Worm (Caenorhabditis elegans): ENCODE results near the gene fbxa-90.

The fbxa-90 gene

DNA sequence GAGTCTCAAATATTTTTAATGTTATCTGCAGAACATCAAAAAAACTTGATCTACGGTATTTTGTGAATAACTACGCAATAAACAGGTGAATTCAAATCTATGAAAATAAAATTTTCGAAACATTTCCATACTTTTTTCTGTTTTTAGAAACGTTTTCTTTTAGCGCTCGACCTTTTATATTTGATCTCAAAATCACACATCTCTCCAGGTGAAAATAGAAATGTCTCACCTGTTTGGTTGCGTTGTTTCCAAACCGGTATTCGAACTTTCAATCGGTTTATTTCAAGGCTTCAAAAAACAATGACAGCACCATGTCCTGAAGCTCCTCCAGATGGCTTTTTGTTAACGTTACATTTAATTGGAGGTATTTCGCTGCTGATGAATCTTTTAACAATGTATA lies 34.6 kb downstream of the fbxa-90 start, which contains the start of gene sri-9:
Gene sri-9 (plus strand): TSS at position 301 of the 400 bp plus-strand sequence.
- TF ChIP-seq ztf-4 (tag; optimal IDR thresholded peaks at IDR 0.05) (no peak), pqm-1 (tag; optimal IDR thresholded peaks at IDR 0.05) (no peak), nhr-237 (tag; optimal IDR thresholded peaks at IDR 0.05) (no peak), mml-1 (tag; optimal IDR thresholded peaks at IDR 0.05) (no peak), eor-1 (tag; optimal IDR thresholded peaks at IDR 0.05) (no peak)

DNA sequence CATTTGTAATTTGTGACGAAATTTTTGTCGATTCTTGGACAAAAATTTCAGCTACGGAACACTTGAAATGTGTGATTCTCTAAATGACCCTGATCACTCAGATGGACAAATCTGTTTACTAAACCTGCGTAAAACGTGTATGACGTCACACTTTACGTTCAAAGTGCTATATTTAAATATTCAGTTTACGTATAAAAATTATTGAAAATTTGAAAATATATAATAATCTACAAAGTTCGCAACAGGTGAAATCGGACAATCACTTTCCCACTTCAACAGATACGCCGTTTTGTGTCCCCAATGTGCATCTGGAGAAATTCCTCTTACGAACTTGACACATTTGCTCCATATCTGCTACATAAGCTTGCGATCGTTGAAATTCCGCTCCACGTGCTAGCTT lies 38.6 kb downstream of the fbxa-90 start, which contains the start of gene srh-131:
Gene srh-131 (plus strand): TSS at position 301 of the 400 bp plus-strand sequence.
- no peak for TF ChIP-seq elt-2 (tag; optimal IDR thresholded peaks at IDR 0.05)
- no peak for TF ChIP-seq nhr-67 (tag; optimal IDR thresholded peaks at IDR 0.05)
- TF ChIP-seq lsy-12 (tag; optimal IDR thresholded peaks at IDR 0.05), result no peak
- no peak for TF ChIP-seq ceh-9 (tag; optimal IDR thresholded peaks at IDR 0.05)
- TF ChIP-seq fos-1 (tag; optimal IDR thresholded peaks at IDR 0.05), result no peak
- no peak for TF ChIP-seq snpc-4 (tag; optimal IDR thresholded peaks at IDR 0.05)
- no peak for TF ChIP-seq fkh-10 (GFP tag; optimal IDR thresholded peaks at IDR 0.05)
- TF ChIP-seq eor-1 (tag; optimal IDR thresholded peaks at IDR 0.05), result no peak
- no peak for TF ChIP-seq unc-62 (GFP tag; optimal IDR thresholded peaks at IDR 0.05)
- TF ChIP-seq pqm-1 (tag; optimal IDR thresholded peaks at IDR 0.05), result no peak

DNA sequence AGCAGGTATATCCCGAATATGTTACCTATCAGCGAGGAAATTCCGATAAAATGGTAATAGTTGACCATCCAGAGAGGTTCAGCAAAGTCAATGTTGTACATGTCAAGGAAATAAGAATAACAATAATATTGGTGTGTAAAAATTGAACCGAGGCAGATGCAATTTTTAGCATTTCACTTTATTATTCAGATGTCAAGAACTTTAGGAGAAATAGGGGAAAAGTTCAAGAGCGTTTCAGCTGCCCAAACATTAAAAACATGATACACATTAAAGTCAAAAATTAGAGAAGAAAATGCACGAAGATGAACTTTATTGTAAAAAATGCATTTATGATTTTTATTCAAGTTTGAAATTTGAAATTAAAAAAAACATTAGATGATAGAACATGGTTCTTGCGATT lies 41.7 kb downstream of the fbxa-90 start, which contains the start of gene sri-69:
Gene sri-69 (minus strand): TSS at position 101 of the 400 bp plus-strand sequence.
- TF ChIP-seq ceh-82 (tag; optimal IDR thresholded peaks at IDR 0.05), result no peak
- no peak for TF ChIP-seq ceh-16 (tag; optimal IDR thresholded peaks at IDR 0.05)
- TF ChIP-seq ceh-9 (tag; optimal IDR thresholded peaks at IDR 0.05), result no peak
- TF ChIP-seq unc-62 (GFP tag; optimal IDR thresholded peaks at IDR 0.05), result no peak
- no peak for TF ChIP-seq pqm-1 (tag; optimal IDR thresholded peaks at IDR 0.05)

DNA sequence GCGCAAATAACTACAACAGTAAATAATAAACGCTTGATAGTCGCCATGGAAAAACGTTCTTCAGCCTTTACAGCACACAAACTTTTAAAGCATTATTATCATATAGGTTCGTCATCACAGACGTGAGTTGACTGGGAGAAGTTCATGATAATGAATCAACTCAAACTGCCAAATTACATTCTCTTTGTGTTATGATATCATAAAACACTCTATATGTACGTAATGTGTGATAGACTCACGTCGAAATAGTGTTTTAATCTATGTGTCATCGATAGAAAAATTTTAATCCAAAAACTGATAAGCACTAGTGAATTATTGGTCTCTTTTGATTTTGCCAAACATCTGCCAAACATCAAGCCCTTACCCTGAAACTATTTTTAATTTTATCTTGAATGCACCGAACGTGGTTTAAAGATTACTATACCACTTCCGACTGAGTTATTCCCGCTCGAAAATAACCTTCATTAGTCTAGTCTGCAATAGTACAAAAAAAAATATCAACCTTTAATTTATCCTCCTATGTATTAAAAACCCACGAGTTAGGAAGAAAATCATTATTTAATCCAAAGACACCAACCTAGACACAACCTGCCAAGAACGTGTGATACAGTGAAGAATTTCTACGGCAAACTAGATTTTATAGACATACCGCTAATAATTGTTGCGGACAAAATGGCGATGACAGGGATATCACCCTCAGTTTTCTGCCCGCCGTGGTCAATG lies 42.9 kb downstream of the fbxa-90 start, which contains the start of the genes clc-12 and clec-240:
Gene clc-12 (minus strand): TSS at position 47 of the 723 bp plus-strand sequence.
Gene clec-240 (plus strand): TSS at position 673 of the 723 bp plus-strand sequence.
- TF ChIP-seq ceh-16 (tag; optimal IDR thresholded peaks at IDR 0.05) (no peak), mml-1 (tag; optimal IDR thresholded peaks at IDR 0.05) (no peak), lsy-12 (tag; optimal IDR thresholded peaks at IDR 0.05) (no peak), nhr-76 (tag; optimal IDR thresholded peaks at IDR 0.05) (no peak), fkh-10 (GFP tag; optimal IDR thresholded peaks at IDR 0.05) (no peak), pqm-1 (tag; optimal IDR thresholded peaks at IDR 0.05) (peak; percentile 77), egl-5 (tag; optimal IDR thresholded peaks at IDR 0.05) (no peak), daf-12 (tag; optimal IDR thresholded peaks at IDR 0.05) (no peak), elt-2 (tag; optimal IDR thresholded peaks at IDR 0.05) (peak; percentile 64), nhr-43 (tag; optimal IDR thresholded peaks at IDR 0.05; ENCODE audit: poor library complexity, severe bottlenecking) (no peak), ztf-4 (tag; optimal IDR thresholded peaks at IDR 0.05) (no peak), nhr-11 (tag; optimal IDR thresholded peaks at IDR 0.05) (no peak), fos-1 (tag; optimal IDR thresholded peaks at IDR 0.05) (no peak), skn-1 (tag; optimal IDR thresholded peaks at IDR 0.05) (no peak)

DNA sequence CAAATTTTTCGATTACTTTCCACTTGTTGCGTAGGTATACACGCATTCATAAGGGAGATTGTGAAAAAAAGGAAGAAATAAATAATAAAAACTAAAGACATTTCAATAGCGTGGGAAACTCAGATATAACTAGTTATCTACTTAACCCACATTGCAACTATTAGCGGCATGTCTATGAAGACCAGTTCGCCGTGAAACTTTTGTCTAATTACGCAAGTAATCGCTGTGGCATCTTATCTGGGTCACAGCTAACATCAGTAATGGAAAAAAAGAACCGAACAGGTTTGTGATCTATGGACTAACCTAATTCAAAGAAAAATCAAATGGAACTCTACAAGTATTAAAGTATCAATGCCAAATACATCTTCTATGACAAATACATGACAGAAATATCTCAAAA lies 46.6 kb downstream of the fbxa-90 start, which contains the start of gene clec-241:
Gene clec-241 (minus strand): TSS at position 101 of the 400 bp plus-strand sequence.
- TF ChIP-seq R02D3.7 (tag; optimal IDR thresholded peaks at IDR 0.05) (no peak), nhr-76 (tag; optimal IDR thresholded peaks at IDR 0.05) (no peak), fkh-2 (tag; optimal IDR thresholded peaks at IDR 0.05) (no peak), ceh-16 (tag; optimal IDR thresholded peaks at IDR 0.05) (no peak), ceh-28 (tag; optimal IDR thresholded peaks at IDR 0.05) (no peak)

DNA sequence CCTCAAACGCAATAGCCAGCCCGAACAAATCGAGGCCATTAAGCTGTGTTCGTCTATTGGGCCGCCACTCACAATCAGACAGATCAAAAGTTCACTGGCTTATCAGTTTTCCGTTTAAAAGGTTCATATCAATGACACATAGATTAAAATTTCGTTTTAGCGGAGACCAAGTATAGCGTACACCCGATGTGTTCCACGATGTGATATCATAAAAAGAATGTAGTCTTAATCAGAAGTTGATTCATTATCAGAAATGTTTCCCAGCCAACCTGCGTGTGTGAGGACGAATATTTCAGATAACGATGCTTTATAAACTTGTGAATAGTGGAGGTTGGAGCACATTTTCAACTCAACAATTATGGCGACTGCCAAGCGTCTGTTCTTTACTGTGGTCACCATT lies 47.4 kb downstream of the fbxa-90 start, which contains the start of gene clc-13:
Gene clc-13 (plus strand): TSS at position 359 of the 400 bp plus-strand sequence.
- TF ChIP-seq ceh-9 (tag; optimal IDR thresholded peaks at IDR 0.05) (no peak), jun-1 (tag; optimal IDR thresholded peaks at IDR 0.05) (peak; percentile 4), elt-2 (tag; optimal IDR thresholded peaks at IDR 0.05) (peak; percentile 95), pqm-1 (tag; optimal IDR thresholded peaks at IDR 0.05) (peak; percentile 74)

DNA sequence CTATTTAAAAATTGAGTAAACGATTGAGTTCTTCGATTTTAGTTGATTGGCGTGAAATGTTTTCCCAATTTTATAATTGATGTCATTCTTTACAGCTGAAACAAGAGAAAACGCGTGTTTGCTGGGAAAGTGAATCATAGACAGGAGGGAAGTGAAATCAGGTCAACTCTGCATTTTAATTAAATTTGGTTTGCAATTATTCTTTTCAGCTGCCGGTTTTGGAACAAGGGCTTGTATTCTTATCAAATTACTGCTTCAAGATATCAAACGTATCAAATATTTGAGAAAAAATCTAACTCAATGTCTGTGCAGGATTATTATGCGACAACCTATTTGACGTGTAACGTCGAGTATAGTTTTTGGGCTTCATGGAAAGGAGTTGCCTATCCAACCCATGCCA lies 50.2 kb downstream of the fbxa-90 start, which contains the start of gene srh-97:
Gene srh-97 (plus strand): TSS at position 301 of the 400 bp plus-strand sequence.
- TF ChIP-seq mdl-1 (tag; optimal IDR thresholded peaks at IDR 0.05), result no peak
- no peak for TF ChIP-seq jun-1 (tag; optimal IDR thresholded peaks at IDR 0.05)
- no peak for TF ChIP-seq nhr-43 (tag; optimal IDR thresholded peaks at IDR 0.05; ENCODE audit: poor library complexity, severe bottlenecking)
- TF ChIP-seq hmg-11 (tag; optimal IDR thresholded peaks at IDR 0.05), result no peak
- TF ChIP-seq ceh-82 (tag; optimal IDR thresholded peaks at IDR 0.05), result no peak
- no peak for TF ChIP-seq R02D3.7 (tag; optimal IDR thresholded peaks at IDR 0.05)
- no peak for TF ChIP-seq nhr-12 (tag; optimal IDR thresholded peaks at IDR 0.05)
- no peak for TF ChIP-seq ceh-9 (tag; optimal IDR thresholded peaks at IDR 0.05)
- no peak for TF ChIP-seq ztf-4 (tag; optimal IDR thresholded peaks at IDR 0.05)
- no peak for TF ChIP-seq nhr-237 (tag; optimal IDR thresholded peaks at IDR 0.05)
- TF ChIP-seq mml-1 (tag; optimal IDR thresholded peaks at IDR 0.05), result no peak
- no peak for TF ChIP-seq nhr-76 (tag; optimal IDR thresholded peaks at IDR 0.05)
- TF ChIP-seq nhr-77 (tag; optimal IDR thresholded peaks at IDR 0.05), result no peak
- no peak for TF ChIP-seq lin-15B (tag; optimal IDR thresholded peaks at IDR 0.05)
- TF ChIP-seq egl-5 (tag; optimal IDR thresholded peaks at IDR 0.05), result no peak
